Worm (Caenorhabditis elegans) whole organism, early embryonic: ENCODE results near the gene ZC449.4.

Experiments used
- B0310.2 ChIP-seq: sonication (generic microtip); optimal IDR thresholded peaks from 2 replicates; lab custom pipeline; 2016; ENCODE audit warnings: mild to moderate bottlenecking, missing genetic modification characterization, missing compliant biosample characterization
- F13C5.2 ChIP-seq: sonication (generic microtip); optimal IDR thresholded peaks from 2 replicates; lab custom pipeline; 2017; ENCODE audit warnings: mild to moderate bottlenecking, missing genetic modification characterization, inconsistent platforms, missing compliant biosample characterization
- aly-1 ChIP-seq: sonication (generic microtip); optimal IDR thresholded peaks from 2 replicates; lab custom pipeline; 2016; ENCODE audit warnings: missing genetic modification characterization, missing compliant biosample characterization
- ama-1 ChIP-seq: fragments of 150-350 bp; optimal IDR thresholded peaks from 2 replicates; lab custom pipeline; 2014
- ceh-13 ChIP-seq: fragments of 200-800 bp; sonication (Bioruptor generic); optimal IDR thresholded peaks from 2 replicates; lab custom pipeline; 2018; ENCODE audit warnings: mild to moderate bottlenecking, missing genetic modification characterization, missing compliant biosample characterization
- ceh-36 ChIP-seq: sonication (generic microtip); optimal IDR thresholded peaks from 2 replicates; lab custom pipeline; 2016; ENCODE audit warnings: missing genetic modification characterization, inconsistent platforms, missing compliant biosample characterization
- ets-7 ChIP-seq: sonication (generic microtip); optimal IDR thresholded peaks from 2 replicates; lab custom pipeline; 2016; ENCODE audit warnings: missing genotype, missing genetic modification characterization, missing compliant biosample characterization
- flt-1 ChIP-seq: fragments of 200-800 bp; sonication (Bioruptor generic); IDR thresholded peaks from 2 replicates; pipeline ENCODE4 v1.3.6; 2022; ENCODE audit warnings: missing genetic modification characterization, missing compliant biosample characterization
- hmbx-1 ChIP-seq: sonication (generic microtip); optimal IDR thresholded peaks from 2 replicates; lab custom pipeline; 2016; ENCODE audit warnings: mild to moderate bottlenecking, missing genetic modification characterization, missing compliant biosample characterization
- hmg-4 ChIP-seq: fragments of 200-800 bp; sonication (Bioruptor generic); optimal IDR thresholded peaks from 2 replicates; lab custom pipeline; 2018; ENCODE audit warnings: mild to moderate bottlenecking, missing genetic modification characterization, missing compliant biosample characterization
- pes-1 ChIP-seq: fragments of 200-800 bp; sonication (Bioruptor generic); IDR thresholded peaks from 2 replicates; pipeline ENCODE4 v1.3.6; 2022; ENCODE audit warnings: missing genetic modification reagents, missing genetic modification characterization, missing compliant biosample characterization
- sea-1 ChIP-seq: fragments of 200-800 bp; sonication (Bioruptor generic); conservative IDR thresholded peaks from 2 replicates; pipeline ENCODE4 v1.3.6; 2022; ENCODE audit warnings: missing genetic modification characterization, missing compliant biosample characterization
- tbx-37 ChIP-seq: fragments of 200-800 bp; sonication (Bioruptor generic); conservative IDR thresholded peaks from 2 replicates; pipeline ENCODE4 v1.3.6; 2022; ENCODE audit warnings: missing genetic modification reagents, missing genetic modification characterization, missing compliant biosample characterization
- tra-4 ChIP-seq: sonication (generic microtip); optimal IDR thresholded peaks from 2 replicates; lab custom pipeline; 2017; ENCODE audit warnings: missing genetic modification characterization, missing compliant biosample characterization

- TF ChIP-seq hmg-4 (GFP tag; lab: Kevin White, UChicago) (no peak), flt-1 (GFP tag; lab: Robert Waterston, UW) (no peak), ama-1 (lab: Kevin White, UChicago) (no peak), F13C5.2 (tag; lab: Kevin White, UChicago) (no peak), ets-7 (tag; lab: Kevin White, UChicago) (no peak), hmbx-1 (tag; lab: Kevin White, UChicago) (no peak), pes-1 (no peak), aly-1 (tag; lab: Kevin White, UChicago) (no peak), ceh-13 (GFP tag; lab: Kevin White, UChicago) (no peak), tbx-37 (GFP tag; lab: Robert Waterston, UW) (no peak), sea-1 (GFP tag; lab: Robert Waterston, UW) (no peak), tra-4 (no peak), ceh-36 (tag; lab: Kevin White, UChicago) (no peak), B0310.2 (tag; lab: Kevin White, UChicago) (no peak)
Measured at ce11 chrX:5028593-5028955, 5.2 kb downstream of the ZC449.4 start.
